Worm (Caenorhabditis elegans): Measurements from ENCODE around the gene T05A8.8.

DNA sequence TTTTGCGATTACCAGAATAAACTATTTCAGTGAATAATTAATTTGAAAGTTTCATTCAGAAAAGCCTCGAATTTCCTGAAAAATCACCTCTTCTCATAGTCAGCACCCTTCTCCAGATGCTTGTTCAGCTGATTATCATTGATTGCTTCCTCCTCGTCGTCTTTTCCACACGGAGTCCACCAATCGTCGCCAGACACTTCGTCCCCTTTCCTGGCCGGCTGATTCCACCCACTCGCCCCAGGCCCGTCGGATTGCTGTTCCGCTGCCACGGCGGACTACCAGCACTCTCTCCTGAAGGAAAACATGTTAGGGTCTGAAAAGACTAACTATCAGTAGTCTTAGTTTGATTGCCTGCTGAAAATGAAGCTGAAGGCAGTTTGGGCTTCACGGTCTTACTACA, 44.3 kb downstream of the T05A8.8 start:
- TF ChIP-seq unc-39 (tag; optimal IDR thresholded peaks at IDR 0.05) (no peak), pha-4 (tag; optimal IDR thresholded peaks at IDR 0.05) (no peak), ztf-11 (tag; optimal IDR thresholded peaks at IDR 0.05) (no peak), lin-32 (GFP tag; optimal IDR thresholded peaks at IDR 0.05) (no peak), nhr-237 (tag; optimal IDR thresholded peaks at IDR 0.05) (no peak), M03D4.4 (tag; optimal IDR thresholded peaks at IDR 0.05) (no peak), sptf-1 (tag; optimal IDR thresholded peaks at IDR 0.05) (no peak), mab-5 (tag; optimal IDR thresholded peaks at IDR 0.05) (no peak)

Measured in whole organism, mixed stage, embryonic.